Worm (Caenorhabditis elegans) whole organism, L1 larva: ENCODE results near the gene F13D11.3.

Source experiments
- C04F5.9 ChIP-seq: sonication (generic microtip); optimal IDR thresholded peaks from 2 replicates; lab custom pipeline; 2016; ENCODE audit warnings: missing genetic modification characterization, missing compliant biosample characterization
- C16A3.4 ChIP-seq: fragments of 150-350 bp; optimal IDR thresholded peaks from 2 replicates; lab custom pipeline; 2014; ENCODE audit warnings: missing biosample characterization, missing genetic modification characterization
- Y116A8C.19 ChIP-seq: sonication (generic microtip); optimal IDR thresholded peaks from 2 replicates; lab custom pipeline; 2016; ENCODE audit warnings: missing compliant biosample characterization, missing genetic modification characterization, borderline replicate concordance
- alr-1 ChIP-seq: fragments of 200-800 bp; sonication (Bioruptor generic); optimal IDR thresholded peaks from 2 replicates; lab custom pipeline; 2018; ENCODE audit warnings: borderline replicate concordance, mild to moderate bottlenecking, missing genetic modification characterization, missing compliant biosample characterization
- ama-1 ChIP-seq: fragments of 150-350 bp; optimal IDR thresholded peaks from 2 replicates; lab custom pipeline; 2014
- blmp-1 ChIP-seq: fragments of 150-350 bp; optimal IDR thresholded peaks from 2 replicates; lab custom pipeline; 2014; ENCODE audit warnings: missing biosample characterization, missing genetic modification characterization
- ceh-63 ChIP-seq: fragments of 200-800 bp; sonication (Bioruptor generic); optimal IDR thresholded peaks from 2 replicates; lab custom pipeline; 2018; ENCODE audit warnings: mild to moderate bottlenecking, missing genetic modification characterization, missing compliant biosample characterization
- ceh-8 ChIP-seq: fragments of 200-800 bp; sonication (Bioruptor generic); optimal IDR thresholded peaks from 2 replicates; lab custom pipeline; 2018; ENCODE audit warnings: mild to moderate bottlenecking, missing genetic modification characterization, moderate library complexity, missing compliant biosample characterization
- ceh-90 ChIP-seq: sonication (generic microtip); optimal IDR thresholded peaks from 2 replicates; lab custom pipeline; 2016; ENCODE audit warnings: missing genetic modification characterization, missing compliant biosample characterization
- efl-3 ChIP-seq: fragments of 200-800 bp; sonication (Bioruptor generic); optimal IDR thresholded peaks from 2 replicates; lab custom pipeline; 2018; ENCODE audit warnings: mild to moderate bottlenecking, missing genetic modification characterization, missing compliant biosample characterization
- egl-27 ChIP-seq, 2 experiments: fragments of 150-350 bp in 1 of 2; sonication (generic microtip); optimal IDR thresholded peaks; 3 replicates each; lab custom pipeline; 2017 to 2018; ENCODE audit warnings: missing biosample characterization in 2 of 2, missing genetic modification characterization in 2 of 2, missing genetic modification reagents in 2 of 2
- elt-2 ChIP-seq: sonication (generic microtip); optimal IDR thresholded peaks from 2 replicates; lab custom pipeline; 2016; ENCODE audit warnings: missing genetic modification characterization, mild to moderate bottlenecking, inconsistent platforms, missing compliant biosample characterization, missing genetic modification reagents
- ets-5 ChIP-seq: fragments of 200-800 bp; sonication (Bioruptor generic); IDR thresholded peaks from 2 replicates; pipeline ENCODE4 v1.3.6; 2022; ENCODE audit warnings: missing genetic modification characterization, missing compliant biosample characterization
- fkh-10 ChIP-seq: sonication (generic microtip); optimal IDR thresholded peaks from 2 replicates; lab custom pipeline; 2017; ENCODE audit warnings: missing biosample characterization, missing genetic modification reagents, missing genetic modification characterization
- fkh-8 ChIP-seq: sonication (generic microtip); optimal IDR thresholded peaks from 2 replicates; lab custom pipeline; 2016; ENCODE audit warnings: mild to moderate bottlenecking, missing genetic modification characterization, missing compliant biosample characterization
- grh-1 ChIP-seq: fragments of 200-800 bp; sonication (Bioruptor generic); IDR thresholded peaks from 2 replicates; pipeline ENCODE4 v1.3.6; 2022; ENCODE audit warnings: missing genetic modification reagents, missing genetic modification characterization, missing compliant biosample characterization
- hpl-2 ChIP-seq: fragments of 150-350 bp; optimal IDR thresholded peaks from 2 replicates; lab custom pipeline; 2014; ENCODE audit warnings: missing biosample characterization, missing genetic modification reagents, missing genetic modification characterization
- jun-1 ChIP-seq: fragments of 150-350 bp; optimal IDR thresholded peaks from 2 replicates; lab custom pipeline; 2014; ENCODE audit warnings: missing biosample characterization, missing genetic modification reagents, missing genetic modification characterization
- lin-15B ChIP-seq: fragments of 150-350 bp; sonication (generic microtip); optimal IDR thresholded peaks from 3 replicates; lab custom pipeline; 2014; ENCODE audit warnings: missing biosample characterization, missing genetic modification characterization
- lin-35 ChIP-seq, 2 experiments: fragments of 150-350 bp; optimal IDR thresholded peaks; 2 replicates each; lab custom pipeline; 2014; ENCODE audit warnings: missing biosample characterization in 2 of 2, missing genetic modification characterization in 2 of 2, missing genetic modification reagents in 2 of 2
- lsy-2 ChIP-seq, 2 experiments: fragments of 150-350 bp; optimal IDR thresholded peaks; 2 replicates each; lab custom pipeline; 2014; ENCODE audit warnings: missing biosample characterization in 2 of 2, missing genetic modification characterization in 2 of 2
- mab-9 ChIP-seq: fragments of 200-800 bp; sonication (Bioruptor generic); IDR thresholded peaks from 2 replicates; pipeline ENCODE4 v1.3.6; 2022; ENCODE audit warnings: missing genetic modification reagents, missing genetic modification characterization, missing compliant biosample characterization
- mdl-1 ChIP-seq, 2 experiments: fragments of 150-350 bp; optimal IDR thresholded peaks; 2 replicates each; lab custom pipeline; 2014 to 2017; ENCODE audit warnings: missing biosample characterization in 2 of 2, missing genetic modification characterization in 2 of 2, inconsistent platforms in 1 of 2
- mep-1 ChIP-seq: fragments of 150-350 bp; optimal IDR thresholded peaks from 2 replicates; lab custom pipeline; 2014; ENCODE audit warnings: missing biosample characterization, missing genetic modification characterization
- nhr-20 ChIP-seq: sonication (generic microtip); optimal IDR thresholded peaks from 2 replicates; lab custom pipeline; 2016; ENCODE audit warnings: mild to moderate bottlenecking, missing genetic modification characterization, missing compliant biosample characterization
- nhr-71 ChIP-seq: sonication (generic microtip); optimal IDR thresholded peaks from 2 replicates; lab custom pipeline; 2016; ENCODE audit warnings: mild to moderate bottlenecking, missing genetic modification characterization, moderate library complexity, missing compliant biosample characterization
- nhr-76 ChIP-seq: sonication (generic microtip); optimal IDR thresholded peaks from 2 replicates; lab custom pipeline; 2017; ENCODE audit warnings: missing biosample characterization, missing genetic modification characterization
- pax-3 ChIP-seq: fragments of 200-800 bp; sonication (Bioruptor generic); optimal IDR thresholded peaks from 2 replicates; lab custom pipeline; 2018; ENCODE audit warnings: mild to moderate bottlenecking, missing genetic modification characterization, moderate library complexity, missing compliant biosample characterization
- pqm-1 ChIP-seq: sonication (generic microtip); optimal IDR thresholded peaks from 3 replicates; lab custom pipeline; 2017; ENCODE audit warnings: missing biosample characterization, missing genetic modification characterization
- rnt-1 ChIP-seq: sonication (generic microtip); optimal IDR thresholded peaks from 2 replicates; lab custom pipeline; 2016; ENCODE audit warnings: mild to moderate bottlenecking, missing genetic modification characterization, moderate library complexity, missing compliant biosample characterization
- snu-23 ChIP-seq: sonication (generic microtip); optimal IDR thresholded peaks from 2 replicates; lab custom pipeline; 2016; ENCODE audit warnings: missing genetic modification characterization, missing compliant biosample characterization
- sup-37 ChIP-seq: fragments of 200-800 bp; sonication (Bioruptor generic); optimal IDR thresholded peaks from 2 replicates; lab custom pipeline; 2018; ENCODE audit warnings: mild to moderate bottlenecking, missing genetic modification characterization, missing compliant biosample characterization
- swsn-7 ChIP-seq: sonication (generic microtip); optimal IDR thresholded peaks from 2 replicates; lab custom pipeline; 2016; ENCODE audit warnings: missing genetic modification characterization, missing compliant biosample characterization
- unc-130 ChIP-seq: fragments of 150-350 bp; optimal IDR thresholded peaks from 2 replicates; lab custom pipeline; 2017; ENCODE audit warnings: missing biosample characterization, missing genetic modification characterization, inconsistent platforms
- unc-62 ChIP-seq: fragments of 150-350 bp; optimal IDR thresholded peaks from 2 replicates; lab custom pipeline; 2014; ENCODE audit warnings: missing biosample characterization, missing genetic modification reagents, missing genetic modification characterization
- unc-86 ChIP-seq: sonication (generic microtip); optimal IDR thresholded peaks from 2 replicates; lab custom pipeline; 2016; ENCODE audit warnings: missing genetic modification characterization, missing compliant biosample characterization
- zag-1 ChIP-seq: fragments of 150-350 bp; optimal IDR thresholded peaks from 2 replicates; lab custom pipeline; 2014; ENCODE audit warnings: missing biosample characterization, missing genetic modification characterization
- zip-4 ChIP-seq: fragments of 200-800 bp; sonication (Bioruptor generic); optimal IDR thresholded peaks from 2 replicates; lab custom pipeline; 2018; ENCODE audit warnings: mild to moderate bottlenecking, missing genetic modification characterization, moderate library complexity, missing compliant biosample characterization

Gene F13D11.3

ce11 chrX:5841060-5841642 lies 35.4 kb upstream of the F13D11.3 start, which contains the start of gene puf-9 (continued):
- TF ChIP-seq lsy-2 (tag; optimal IDR thresholded peaks at IDR 0.05; lab: Kevin White, UChicago) (peak; percentile 97), alr-1 (tag; lab: Kevin White, UChicago) (no peak), ceh-8 (GFP tag; lab: Kevin White, UChicago) (peak; percentile 98), snu-23 (GFP tag; lab: Kevin White, UChicago) (peak; percentile 100), zip-4 (GFP tag; lab: Kevin White, UChicago) (peak; percentile 92), unc-130 (peak; percentile 98), nhr-76 (tag; lab: Kevin White, UChicago) (peak; percentile 88), mab-9 (GFP tag; lab: Robert Waterston, UW) (peak; percentile 92), Y116A8C.19 (tag; lab: Kevin White, UChicago) (no peak), hpl-2 (GFP tag; lab: Kevin White, UChicago) (peak; percentile 100), lin-15B (peak; percentile 98), ets-5 (GFP tag; lab: Robert Waterston, UW) (no peak), efl-3 (GFP tag; lab: Kevin White, UChicago) (peak; percentile 75), C16A3.4 (tag; lab: Kevin White, UChicago) (peak; percentile 100), jun-1 (peak; percentile 99), ceh-63 (GFP tag; lab: Kevin White, UChicago) (no peak), pax-3 (tag; lab: Kevin White, UChicago) (peak; percentile 98), unc-62 (GFP tag; lab: Kevin White, UChicago) (peak; percentile 84), rnt-1 (peak; percentile 98), C04F5.9 (peak; percentile 94), sup-37 (GFP tag; lab: Kevin White, UChicago) (peak; percentile 99), swsn-7 (tag; lab: Kevin White, UChicago) (peak; percentile 100), grh-1 (GFP tag; lab: Robert Waterston, UW) (peak; percentile 99), mdl-1 (tag; optimal IDR thresholded peaks at IDR 0.05; lab: Kevin White, UChicago) (peak; percentile 78 to 100), elt-2 (tag; lab: Kevin White, UChicago) (peak; percentile 97), pqm-1 (tag; lab: Kevin White, UChicago) (no peak), ceh-90 (tag; lab: Kevin White, UChicago) (no peak), egl-27 (tag; optimal IDR thresholded peaks at IDR 0.05; lab: Kevin White, UChicago) (peak; percentile 99), fkh-8 (tag; lab: Kevin White, UChicago) (peak; percentile 100), zag-1 (tag; lab: Kevin White, UChicago) (peak; percentile 67), blmp-1 (tag; lab: Kevin White, UChicago) (peak; percentile 88), nhr-71 (peak; percentile 100)

ce11 chrX:5839643-5840042 lies 33.9 kb upstream of the F13D11.3 start, which contains the start of gene dct-11:
Gene dct-11 (minus strand): TSS chrX:5839778.
- no peak for TF ChIP-seq nhr-20 (tag; lab: Kevin White, UChicago)
- TF ChIP-seq unc-62 (GFP tag; lab: Kevin White, UChicago): no peak
- TF ChIP-seq lin-35 (GFP tag; optimal IDR thresholded peaks at IDR 0.05; lab: Kevin White, UChicago): peak in 1 of 2 experiments; percentile 33
- TF ChIP-seq unc-130: no peak
- no peak for TF ChIP-seq swsn-7 (tag; lab: Kevin White, UChicago)
- TF ChIP-seq ama-1 (lab: Kevin White, UChicago): no peak
- TF ChIP-seq mep-1: no peak
- no peak for TF ChIP-seq lsy-2 (tag; optimal IDR thresholded peaks at IDR 0.05; lab: Kevin White, UChicago)
- TF ChIP-seq zip-4 (GFP tag; lab: Kevin White, UChicago): no peak
- TF ChIP-seq elt-2 (tag; lab: Kevin White, UChicago): peak; percentile 63
- TF ChIP-seq, all 84 proteins: peak for 2

ce11 chrX:5839143-5839542 lies 33.4 kb upstream of the F13D11.3 start:
- no peak for TF ChIP-seq Y116A8C.19 (tag; lab: Kevin White, UChicago)
- no peak for TF ChIP-seq fkh-10
- TF ChIP-seq unc-86 (tag; lab: Kevin White, UChicago): no peak
- TF ChIP-seq, all 84 proteins: peak for 0
